Worm (Caenorhabditis elegans) whole organism, L2 larva: ENCODE results near the gene H21P03.10.

Experiments
- C34F6.9 ChIP-seq: fragments of 150-350 bp; optimal IDR thresholded peaks from 2 replicates; lab custom pipeline; 2014; ENCODE audit warnings: missing biosample characterization, missing genetic modification characterization
- F13H6.1 ChIP-seq: sonication (generic microtip); optimal IDR thresholded peaks from 2 replicates; lab custom pipeline; 2016; ENCODE audit warnings: missing genetic modification characterization, missing compliant biosample characterization
- Y55F3AM.14 ChIP-seq: fragments of 200-800 bp; sonication (Bioruptor generic); optimal IDR thresholded peaks from 2 replicates; lab custom pipeline; 2018; ENCODE audit warnings: mild to moderate bottlenecking, missing genetic modification characterization, missing compliant biosample characterization
- blmp-1 ChIP-seq: sonication (generic microtip); optimal IDR thresholded peaks from 2 replicates; lab custom pipeline; 2017; ENCODE audit warnings: missing genetic modification characterization, mild to moderate bottlenecking, missing compliant biosample characterization, antibody characterized with exemption, moderate library complexity; ENCODE audit not compliant: insufficient read depth
- ceh-16 ChIP-seq: fragments of 150-350 bp; optimal IDR thresholded peaks from 2 replicates; lab custom pipeline; 2014; ENCODE audit warnings: missing biosample characterization, missing genetic modification characterization
- dmd-4 ChIP-seq: sonication (generic microtip); optimal IDR thresholded peaks from 2 replicates; lab custom pipeline; 2017; ENCODE audit warnings: missing biosample characterization, missing genetic modification characterization
- egl-27 ChIP-seq: sonication (generic microtip); optimal IDR thresholded peaks from 3 replicates; lab custom pipeline; 2017; ENCODE audit warnings: missing biosample characterization, missing genetic modification reagents, missing genetic modification characterization
- elt-1 ChIP-seq: fragments of 150-350 bp; optimal IDR thresholded peaks from 2 replicates; lab custom pipeline; 2014; ENCODE audit warnings: missing biosample characterization, missing genetic modification characterization
- fos-1 ChIP-seq: fragments of 150-350 bp; optimal IDR thresholded peaks from 2 replicates; lab custom pipeline; 2014; ENCODE audit warnings: missing biosample characterization, missing genetic modification characterization
- gmeb-1 ChIP-seq: fragments of 150-350 bp; optimal IDR thresholded peaks from 2 replicates; lab custom pipeline; 2014; ENCODE audit warnings: missing biosample characterization, missing genetic modification characterization
- lin-11 ChIP-seq: fragments of 150-350 bp; sonication (generic microtip); optimal IDR thresholded peaks from 2 replicates; lab custom pipeline; 2014; ENCODE audit warnings: missing biosample characterization, missing genetic modification characterization, inconsistent platforms, mixed read lengths
- lin-13 ChIP-seq: fragments of 150-350 bp; optimal IDR thresholded peaks from 2 replicates; lab custom pipeline; 2014; ENCODE audit warnings: missing biosample characterization, missing genetic modification reagents, missing genetic modification characterization
- lsy-2 ChIP-seq, 2 experiments: fragments of 150-350 bp in 1 of 2; sonication (generic microtip) in 1 of 2; optimal IDR thresholded peaks; 2 replicates each; lab custom pipeline; 2014 to 2017; ENCODE audit warnings: missing biosample characterization in 2 of 2, missing genetic modification characterization in 2 of 2
- mab-5 ChIP-seq: fragments of 150-350 bp; optimal IDR thresholded peaks from 2 replicates; lab custom pipeline; 2014; ENCODE audit warnings: missing biosample characterization, missing genetic modification characterization
- mdl-1 ChIP-seq, 2 experiments: fragments of 150-350 bp in 1 of 2; sonication (generic microtip) in 1 of 2; optimal IDR thresholded peaks; 2 replicates each; lab custom pipeline; 2017; ENCODE audit warnings: missing biosample characterization in 2 of 2, missing genetic modification characterization in 2 of 2
- nhr-10 ChIP-seq: sonication (generic microtip); optimal IDR thresholded peaks from 2 replicates; lab custom pipeline; 2017; ENCODE audit warnings: missing biosample characterization, missing genetic modification characterization
- nhr-11 ChIP-seq: fragments of 150-350 bp; optimal IDR thresholded peaks from 2 replicates; lab custom pipeline; 2014; ENCODE audit warnings: missing biosample characterization, missing genetic modification characterization
- nhr-12 ChIP-seq: fragments of 150-350 bp; optimal IDR thresholded peaks from 2 replicates; lab custom pipeline; 2014; ENCODE audit warnings: missing biosample characterization, missing genetic modification characterization
- nhr-129 ChIP-seq: fragments of 150-350 bp; optimal IDR thresholded peaks from 2 replicates; lab custom pipeline; 2014; ENCODE audit warnings: missing biosample characterization, missing genetic modification characterization
- nhr-21 ChIP-seq: fragments of 150-350 bp; optimal IDR thresholded peaks from 2 replicates; lab custom pipeline; 2014; ENCODE audit warnings: missing biosample characterization, missing genetic modification characterization
- nhr-23 ChIP-seq: fragments of 150-350 bp; optimal IDR thresholded peaks from 2 replicates; lab custom pipeline; 2014; ENCODE audit warnings: missing biosample characterization, missing genetic modification reagents, missing genetic modification characterization
- nhr-237 ChIP-seq: fragments of 150-350 bp; optimal IDR thresholded peaks from 2 replicates; lab custom pipeline; 2014; ENCODE audit warnings: missing biosample characterization, missing genetic modification characterization
- nhr-25 ChIP-seq: fragments of 150-350 bp; sonication (generic microtip); optimal IDR thresholded peaks from 3 replicates; lab custom pipeline; 2014; ENCODE audit warnings: missing biosample characterization, missing genetic modification characterization
- nhr-6 ChIP-seq: fragments of 150-350 bp; optimal IDR thresholded peaks from 2 replicates; lab custom pipeline; 2014; ENCODE audit warnings: missing biosample characterization, missing genetic modification characterization
- sem-4 ChIP-seq: fragments of 150-350 bp; optimal IDR thresholded peaks from 2 replicates; lab custom pipeline; 2014; ENCODE audit warnings: missing biosample characterization, missing genetic modification reagents, missing genetic modification characterization
- sma-3 ChIP-seq: sonication (generic microtip); optimal IDR thresholded peaks from 2 replicates; lab custom pipeline; 2016; ENCODE audit warnings: missing genetic modification reagents, missing genetic modification characterization, missing compliant biosample characterization
- sma-9 ChIP-seq, 2 experiments: fragments of 150-350 bp in 1 of 2; sonication (generic microtip) in 1 of 2; optimal IDR thresholded peaks; 2 replicates each; lab custom pipeline; 2014 to 2016; ENCODE audit warnings: missing genetic modification characterization in 2 of 2, mild to moderate bottlenecking in 1 of 2, missing biosample characterization in 1 of 2, missing compliant biosample characterization in 1 of 2, missing genetic modification reagents in 1 of 2, moderate library complexity in 1 of 2
- unc-55 ChIP-seq: fragments of 150-350 bp; sonication (generic microtip); optimal IDR thresholded peaks from 3 replicates; lab custom pipeline; 2014; ENCODE audit warnings: missing biosample characterization, missing genetic modification reagents, missing genetic modification characterization
- unc-62 ChIP-seq: fragments of 150-350 bp; optimal IDR thresholded peaks from 2 replicates; lab custom pipeline; 2014; ENCODE audit warnings: missing biosample characterization, missing genetic modification reagents, missing genetic modification characterization
- ztf-1 ChIP-seq: fragments of 200-800 bp; sonication (Bioruptor generic); conservative IDR thresholded peaks from 2 replicates; pipeline ENCODE4 v1.3.6; 2022; ENCODE audit warnings: missing genetic modification characterization, missing compliant biosample characterization
- ztf-11 ChIP-seq: sonication (generic microtip); optimal IDR thresholded peaks from 2 replicates; lab custom pipeline; 2017; ENCODE audit warnings: missing biosample characterization, missing genetic modification characterization
- ztf-4 ChIP-seq: fragments of 150-350 bp; optimal IDR thresholded peaks from 2 replicates; lab custom pipeline; 2014; ENCODE audit warnings: missing biosample characterization, missing genetic modification characterization

H21P03.10 gene

DNA sequence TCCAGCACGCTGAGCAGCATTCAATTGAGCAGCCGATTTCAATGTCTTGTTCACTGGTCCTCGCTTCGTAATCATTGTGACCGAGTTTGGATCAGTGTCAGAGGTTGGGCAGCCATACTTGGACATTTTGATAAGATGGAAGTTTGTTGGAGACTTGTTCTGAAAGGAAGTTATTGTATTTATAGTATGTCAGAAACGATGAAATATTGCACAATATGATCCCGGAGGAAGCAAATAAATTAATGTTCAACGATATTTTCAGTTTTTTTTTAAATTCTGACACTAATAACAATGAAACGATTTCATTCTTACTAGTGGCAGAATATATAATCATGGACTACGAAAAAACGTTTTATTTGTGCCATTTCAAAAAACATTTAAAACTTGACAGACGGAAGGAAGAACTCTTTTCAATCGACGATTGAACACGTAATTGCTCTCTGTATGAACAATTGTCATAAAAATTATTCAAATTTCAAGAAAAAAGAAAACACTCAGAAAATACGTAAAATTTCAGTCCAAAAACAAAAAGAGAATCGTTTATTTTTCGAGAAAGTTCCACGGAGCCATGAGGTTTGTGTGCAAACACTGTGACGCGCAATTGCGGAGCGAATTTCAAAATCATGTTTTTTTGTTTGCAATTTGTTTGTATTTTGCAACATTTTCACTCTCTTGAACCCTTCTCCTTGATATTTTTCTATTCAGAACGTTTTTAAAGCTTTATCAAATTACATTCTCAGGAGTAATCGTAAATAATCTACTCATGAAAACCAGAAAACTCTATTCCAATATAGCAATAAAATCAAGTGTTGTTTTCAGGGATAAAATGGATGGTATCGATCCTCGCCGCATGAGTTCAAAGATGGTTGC is 20.3 kb upstream of the H21P03.10 start, which contains the start of the genes mbf-1 and nse-4 (continued):
- TF ChIP-seq sem-4 (tag; lab: Kevin White, UChicago) (peak; percentile 20), ztf-11 (tag; lab: Kevin White, UChicago) (no peak), nhr-129 (tag; lab: Kevin White, UChicago) (peak; percentile 65), dmd-4 (tag; lab: Kevin White, UChicago) (no peak), egl-27 (no peak), C34F6.9 (tag; lab: Kevin White, UChicago) (peak; percentile 94)

DNA sequence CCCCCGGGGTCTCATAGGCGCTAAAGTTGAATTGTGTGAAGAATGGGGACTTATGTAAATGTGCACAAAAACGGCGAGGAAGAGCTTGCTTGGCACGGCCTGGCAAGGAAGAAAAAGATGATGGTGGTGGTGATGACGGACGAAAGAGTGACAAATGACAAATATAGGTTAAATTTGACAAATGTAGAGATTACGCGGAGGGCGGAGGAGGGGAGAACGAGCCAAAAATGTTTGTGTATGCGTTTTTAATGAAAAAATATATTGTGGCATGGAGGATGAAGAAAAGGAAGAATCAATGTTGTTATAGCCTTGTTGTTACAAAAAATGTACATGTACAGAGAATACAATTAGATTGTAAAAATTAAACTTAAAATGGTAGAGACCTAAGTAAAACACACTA is 13.7 kb upstream of the H21P03.10 start:
- peak; percentile 32 for TF ChIP-seq mab-5
- TF ChIP-seq C34F6.9 (tag; lab: Kevin White, UChicago) = no peak
- no peak for TF ChIP-seq nhr-23

DNA sequence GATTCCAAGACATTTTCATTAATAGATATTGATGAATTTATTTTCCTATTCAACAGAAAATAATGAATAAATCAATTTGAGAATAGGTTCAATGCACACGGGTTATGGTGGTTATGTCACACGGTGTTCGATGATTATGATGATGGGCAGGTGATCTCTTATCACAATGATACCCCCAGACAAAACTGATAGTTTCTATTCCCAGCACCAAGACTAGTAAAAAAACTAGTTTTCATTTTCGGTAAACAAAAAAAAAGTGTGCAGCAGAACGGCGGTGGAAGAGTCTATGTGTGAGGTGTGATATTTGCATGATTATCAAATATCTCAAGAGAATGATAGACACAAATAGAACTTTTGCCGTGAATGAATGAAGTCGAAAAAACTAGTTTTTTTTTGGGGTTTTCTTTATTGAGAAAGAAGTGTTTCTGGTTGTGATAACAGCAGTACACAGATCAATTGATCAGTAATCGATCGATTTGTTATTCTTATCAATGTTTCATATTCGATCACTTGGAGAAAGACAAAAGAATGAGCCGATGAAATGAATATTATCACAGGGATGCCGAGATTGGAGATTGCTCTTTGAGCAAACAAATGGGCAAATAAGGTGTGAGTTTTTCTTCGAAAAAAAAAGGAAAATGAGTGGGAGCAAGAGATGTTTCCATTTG is 12.5 kb upstream of the H21P03.10 start:
- TF ChIP-seq unc-55 (no peak), sma-9 (GFP tag; optimal IDR thresholded peaks at IDR 0.05; lab: Kevin White, UChicago) (peak; percentile 3), sma-9 (tag; optimal IDR thresholded peaks at IDR 0.05; lab: Kevin White, UChicago) (no peak)
- TF ChIP-seq, all 48 proteins: peak for 1

DNA sequence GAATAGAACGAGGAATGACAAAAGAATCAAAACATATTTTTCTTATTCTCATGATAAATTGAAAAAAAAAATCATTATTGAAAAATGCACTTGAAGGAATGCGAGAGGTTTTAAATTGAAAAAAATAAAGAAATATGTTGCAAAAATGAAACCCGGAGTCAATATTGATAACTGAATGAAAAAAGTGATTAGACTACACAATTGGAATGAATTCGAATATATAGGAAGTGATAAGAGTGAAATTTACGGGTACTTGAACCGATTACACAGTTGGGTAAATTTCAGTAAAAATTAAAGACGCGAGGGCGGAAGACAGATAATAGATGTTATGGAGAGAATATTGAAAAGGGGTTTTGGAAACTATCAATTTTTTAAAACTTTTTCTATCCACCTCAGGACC is 11.4 kb upstream of the H21P03.10 start:
- TF ChIP-seq nhr-11 (tag; lab: Kevin White, UChicago) = no peak
- TF ChIP-seq fos-1 = peak; percentile 73
- TF ChIP-seq, all 48 proteins: peak for 1

DNA sequence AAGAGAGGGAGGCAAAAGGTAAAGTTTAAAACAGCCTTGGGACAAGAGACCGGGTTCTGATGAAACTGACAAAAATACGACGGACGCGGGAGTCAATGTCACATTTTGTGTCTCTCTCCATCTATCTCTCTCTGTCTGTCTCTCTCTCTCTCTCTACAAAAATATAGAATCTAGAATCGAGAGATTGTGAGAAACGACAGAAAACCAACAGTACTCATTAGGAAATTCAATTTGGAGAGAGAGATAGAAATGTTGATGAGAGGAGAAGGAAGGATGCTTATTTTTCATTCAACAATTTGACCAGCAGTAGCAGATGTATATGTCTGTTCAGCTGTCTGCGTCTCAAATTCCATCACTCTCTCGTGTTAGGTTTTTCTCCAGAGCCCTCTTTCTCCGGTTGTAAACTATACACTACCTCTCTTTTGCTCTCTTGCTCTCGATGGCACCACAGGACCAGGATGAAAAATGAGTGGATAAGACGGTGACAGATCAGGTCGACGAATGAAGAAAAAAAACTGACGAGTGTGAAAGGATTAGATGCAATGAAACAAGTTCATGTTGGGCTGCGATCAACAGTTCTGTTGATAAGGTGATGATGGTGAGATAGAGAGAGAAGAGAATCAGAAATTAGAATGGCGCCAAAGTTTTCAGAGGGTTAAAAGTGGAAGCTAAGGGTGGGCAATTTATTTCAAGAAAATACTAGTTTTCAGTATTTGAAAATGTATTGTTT is 10.7 kb upstream of the H21P03.10 start:
- TF ChIP-seq nhr-6 (peak; percentile 73), blmp-1 (peak; percentile 76), nhr-23 (no peak), C34F6.9 (tag; lab: Kevin White, UChicago) (peak; percentile 42), nhr-10 (no peak), unc-62 (GFP tag; lab: Kevin White, UChicago) (no peak), ceh-16 (tag; lab: Kevin White, UChicago) (peak; percentile 38), nhr-11 (tag; lab: Kevin White, UChicago) (no peak), nhr-21 (tag; lab: Kevin White, UChicago) (peak; percentile 62), nhr-25 (tag; lab: Kevin White, UChicago) (peak; percentile 94), ztf-11 (tag; lab: Kevin White, UChicago) (no peak), F13H6.1 (tag; lab: Kevin White, UChicago) (peak; percentile 35), gmeb-1 (tag; lab: Kevin White, UChicago) (no peak), egl-27 (no peak), lsy-2 (tag; optimal IDR thresholded peaks at IDR 0.05; lab: Kevin White, UChicago) (peak in 1 of 2 experiments; percentile 55), nhr-129 (tag; lab: Kevin White, UChicago) (peak; percentile 64), lin-13 (GFP tag; lab: Kevin White, UChicago) (peak; percentile 20), sem-4 (tag; lab: Kevin White, UChicago) (peak; percentile 38), sma-9 (GFP tag; optimal IDR thresholded peaks at IDR 0.05; lab: Kevin White, UChicago) (peak; percentile 75), sma-9 (tag; optimal IDR thresholded peaks at IDR 0.05; lab: Kevin White, UChicago) (no peak), sma-3 (peak; percentile 70)
- TF ChIP-seq, all 48 proteins: peak for 13

DNA sequence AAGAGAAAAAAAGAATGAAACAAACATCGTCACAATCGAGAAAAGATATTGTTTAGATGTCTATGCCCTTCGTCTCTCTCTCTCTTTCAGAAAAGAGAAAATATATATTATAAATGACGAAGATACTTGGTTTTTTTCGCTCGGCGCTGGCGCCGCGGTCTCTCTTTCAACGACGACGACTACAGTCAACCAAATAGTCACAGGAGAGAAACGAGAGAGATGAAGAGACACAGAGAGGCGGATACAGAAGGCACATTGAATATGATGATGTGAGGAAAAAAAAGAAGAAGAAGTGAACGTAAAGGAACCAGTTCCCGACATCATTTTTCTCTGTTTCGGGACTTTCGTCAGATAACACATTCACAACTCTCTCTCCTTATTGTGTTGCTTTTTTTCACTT is 9.1 kb upstream of the H21P03.10 start:
- peak; percentile 41 for TF ChIP-seq Y55F3AM.14 (GFP tag; lab: Kevin White, UChicago)
- TF ChIP-seq nhr-237 (tag; lab: Kevin White, UChicago) = no peak
- TF ChIP-seq nhr-12 (tag; lab: Kevin White, UChicago) = no peak
- TF ChIP-seq lin-11 = no peak
- TF ChIP-seq mdl-1 (tag; optimal IDR thresholded peaks at IDR 0.05; lab: Kevin White, UChicago) = no peak
- TF ChIP-seq blmp-1 = peak; percentile 77
- peak; percentile 11 for TF ChIP-seq nhr-129 (tag; lab: Kevin White, UChicago)
- TF ChIP-seq nhr-21 (tag; lab: Kevin White, UChicago) = peak; percentile 47
- no peak for TF ChIP-seq nhr-23
- TF ChIP-seq fos-1 = peak; percentile 56
- TF ChIP-seq elt-1 = no peak
- peak; percentile 32 for TF ChIP-seq sma-9 (GFP tag; optimal IDR thresholded peaks at IDR 0.05; lab: Kevin White, UChicago)
- TF ChIP-seq sma-9 (tag; optimal IDR thresholded peaks at IDR 0.05; lab: Kevin White, UChicago) = no peak
- TF ChIP-seq sma-3 = peak; percentile 70
- no peak for TF ChIP-seq nhr-6
- peak; percentile 17 for TF ChIP-seq ztf-4
- TF ChIP-seq ztf-1 (GFP tag; lab: Robert Waterston, UW) = no peak
- peak; percentile 78 for TF ChIP-seq nhr-25 (tag; lab: Kevin White, UChicago)
- no peak for TF ChIP-seq sem-4 (tag; lab: Kevin White, UChicago)
